Fruit fly (Drosophila melanogaster): Measurements from ENCODE around the gene GXIVsPLA2.

DNA sequence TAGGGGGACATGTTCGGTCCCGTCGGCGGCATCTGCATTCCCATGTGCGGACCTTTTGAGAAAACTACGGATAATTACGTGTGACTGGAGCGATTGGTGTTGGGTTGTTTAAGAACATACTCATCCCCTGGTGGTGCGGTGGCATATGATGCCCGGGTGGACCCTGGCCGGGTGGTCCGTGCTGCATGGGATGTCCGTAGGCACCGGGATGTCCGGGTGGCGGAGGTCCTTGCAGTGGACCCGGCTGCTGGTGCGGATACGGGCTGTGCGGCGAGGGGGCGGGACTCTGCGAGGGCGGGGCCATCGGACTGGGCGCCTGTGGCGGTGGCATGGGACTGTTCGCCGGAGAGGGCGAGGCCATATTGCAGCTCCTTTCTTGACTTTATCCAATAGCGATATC is 27.3 kb downstream of the GXIVsPLA2 start:
- TF ChIP-seq Hr39 (GFP tag; optimal IDR thresholded peaks at IDR 0.05) (no peak), achi (GFP tag; optimal IDR thresholded peaks at IDR 0.05) (no peak), eg (GFP tag; IDR thresholded peaks at IDR 0.05) (no peak), CG3919 (GFP tag; optimal IDR thresholded peaks at IDR 0.05) (no peak), svp (GFP tag) (no peak), CG16779 (tag; optimal IDR thresholded peaks at IDR 0.05) (no peak), fd59A (GFP tag; optimal IDR thresholded peaks at IDR 0.05) (no peak), dac (GFP tag; optimal IDR thresholded peaks at IDR 0.05) (no peak)

Data from whole organism, prepupa.